Fruit fly (Drosophila melanogaster): ENCODE measurements around the gene CG12016.

DNA sequence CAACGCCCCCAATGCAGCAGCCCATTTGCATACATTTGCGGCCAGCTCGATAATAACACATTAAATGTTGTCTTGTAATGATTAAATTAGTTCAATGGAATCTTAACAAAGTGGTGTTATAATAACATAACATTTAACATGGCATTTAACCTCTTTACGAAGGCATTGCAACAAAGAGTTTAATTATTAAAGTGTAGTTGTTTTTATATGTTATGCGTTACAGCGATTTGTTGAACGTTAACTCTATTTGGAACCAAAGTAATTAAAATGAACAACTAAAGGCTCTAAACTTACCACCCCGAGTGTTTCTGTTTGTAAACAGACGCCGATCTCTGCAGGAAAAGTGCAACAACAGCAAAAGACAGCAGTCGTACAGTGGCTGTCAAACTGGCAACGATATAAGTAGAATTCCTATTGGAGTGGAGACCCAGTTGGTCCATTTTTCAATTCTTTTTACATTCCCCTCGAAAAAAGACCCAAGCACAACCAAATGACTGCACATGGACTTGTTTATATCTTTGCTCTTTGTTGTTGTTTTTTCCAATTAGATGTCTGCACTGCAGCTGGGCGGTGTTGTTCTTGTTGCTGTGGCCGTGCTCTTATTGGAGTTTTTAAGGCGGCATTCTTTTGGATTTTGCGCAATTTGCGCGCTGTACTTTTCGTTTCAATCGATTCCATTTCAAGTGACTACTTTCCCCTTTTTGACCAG lies 19.7 kb downstream of the CG12016 start:
- TF ChIP-seq Sox102F (GFP tag; optimal IDR thresholded peaks at IDR 0.05) (no peak), dsx (GFP tag; optimal IDR thresholded peaks at IDR 0.05; ENCODE audit: poor library complexity, severe bottlenecking) (no peak)

Data from whole organism, prepupa.